Worm (Caenorhabditis elegans) whole organism, young adult: ENCODE results near the gene C44C10.5.

Experiments used
- akir-1 ChIP-seq: fragments of 200-800 bp; sonication (Bioruptor generic); optimal IDR thresholded peaks from 2 replicates; lab custom pipeline; 2018; ENCODE audit warnings: mild to moderate bottlenecking, missing genetic modification characterization, moderate library complexity, missing compliant biosample characterization
- dox-1 ChIP-seq: fragments of 200-800 bp; sonication (Bioruptor generic); IDR thresholded peaks from 2 replicates; pipeline ENCODE4 v1.3.6; 2022; ENCODE audit warnings: missing genetic modification reagents, missing genetic modification characterization, missing compliant biosample characterization
- gei-17 ChIP-seq: fragments of 200-800 bp; sonication (Bioruptor generic); optimal IDR thresholded peaks from 2 replicates; lab custom pipeline; 2018; ENCODE audit warnings: mild to moderate bottlenecking, missing genetic modification characterization, missing compliant biosample characterization
- madf-8 ChIP-seq: fragments of 200-800 bp; sonication (Bioruptor generic); conservative IDR thresholded peaks from 2 replicates; pipeline ENCODE4 v1.3.6; 2022; ENCODE audit warnings: missing genetic modification reagents, missing genetic modification characterization, missing compliant biosample characterization
- pha-4 ChIP-seq: fragments of 150-350 bp; sonication (generic microtip); optimal IDR thresholded peaks from 2 replicates; lab custom pipeline; 2014; ENCODE audit warnings: missing biosample characterization, missing genetic modification reagents, missing genetic modification characterization
- tbp1 ChIP-seq: fragments of 200-800 bp; sonication (Bioruptor generic); optimal IDR thresholded peaks from 2 replicates; lab custom pipeline; 2018; ENCODE audit warnings: mild to moderate bottlenecking, missing genetic modification characterization, missing compliant biosample characterization
- xnd-1 ChIP-seq: sonication (generic microtip); optimal IDR thresholded peaks from 2 replicates; lab custom pipeline; 2016; ENCODE audit warnings: missing genotype, missing genetic modification reagents, missing genetic modification characterization, missing compliant biosample characterization
- ztf-6 ChIP-seq: fragments of 200-800 bp; sonication (Bioruptor generic); IDR thresholded peaks from 2 replicates; pipeline ENCODE4 v1.3.6; 2022; ENCODE audit warnings: missing genetic modification reagents, missing genetic modification characterization, missing compliant biosample characterization

- TF ChIP-seq xnd-1, result no peak
- TF ChIP-seq dox-1 (GFP tag; lab: Robert Waterston, UW), result no peak
- no peak for TF ChIP-seq madf-8 (GFP tag; lab: Robert Waterston, UW)
- no peak for TF ChIP-seq pha-4
- no peak for TF ChIP-seq ztf-6 (GFP tag; lab: Robert Waterston, UW)
- TF ChIP-seq akir-1 (GFP tag; lab: Kevin White, UChicago), result no peak
- TF ChIP-seq tbp1 (GFP tag; lab: Kevin White, UChicago), result no peak
- no peak for TF ChIP-seq gei-17 (GFP tag; lab: Kevin White, UChicago)
Observed at ce11 chrX:11700263-11700662, 9.9 kb downstream of the C44C10.5 start, which contains the start of gene C44C10.15.
